Worm (Caenorhabditis elegans): ENCODE measurements around the gene C18H9.5.

- TF ChIP-seq him-1 (tag; optimal IDR thresholded peaks at IDR 0.05) (no peak), dao-5 (tag; optimal IDR thresholded peaks at IDR 0.05) (no peak), W03F9.2 (tag; optimal IDR thresholded peaks at IDR 0.05) (no peak)
Observed at ce11 chrII:6649026-6649425, 46.3 kb downstream of the C18H9.5 start, which contains the start of gene oig-8.
